Fruit fly (Drosophila melanogaster): ENCODE results near the gene CG31213.

dm6 chr3R:19972598-19972997 lies at the start of gene CG31213:
- no peak for TF ChIP-seq CG8478 (optimal IDR thresholded peaks at IDR 0.05)
- TF ChIP-seq CTCF (optimal IDR thresholded peaks at IDR 0.05) = no peak

Data from S2 (cell line).